Fruit fly (Drosophila melanogaster): ENCODE data around the gene Obp18a.
A peak's percentile ranks its signal among the peaks of the same experiment; 100 is the strongest.

Gene Obp18a

dm6 chrX:19152570-19153287, 17.1 kb upstream of the Obp18a start (continued):
- TF ChIP-seq CG14441 (GFP tag; IDR thresholded peaks at IDR 0.05) (no peak; the same call in 1 of the 2 replicates), esg (GFP tag; conservative IDR thresholded peaks at IDR 0.05) (peak; percentile 35; the same call in 1 of the 2 replicates), gsb (GFP tag; IDR thresholded peaks at IDR 0.05) (no peak), Ets97D (GFP tag; optimal IDR thresholded peaks at IDR 0.05) (no peak), Hr3 (GFP tag; optimal IDR thresholded peaks at IDR 0.05) (peak; percentile 48), Meics (GFP tag; optimal IDR thresholded peaks at IDR 0.05) (peak; percentile 60), CG3995 (GFP tag; optimal IDR thresholded peaks at IDR 0.05) (no peak), CG5180 (GFP tag; optimal IDR thresholded peaks at IDR 0.05) (peak; percentile 3), ab (GFP tag; optimal IDR thresholded peaks at IDR 0.05) (no peak), scrt (GFP tag; optimal IDR thresholded peaks at IDR 0.05) (no peak), ro (GFP tag; IDR thresholded peaks at IDR 0.05) (0 out of 2 replicates have a peak, but pooled peaks have one; percentile 13), MTF-1 (GFP tag; optimal IDR thresholded peaks at IDR 0.05; ENCODE audit: borderline replicate concordance) (no peak), PHDP (tag; optimal IDR thresholded peaks at IDR 0.05) (peak; percentile 57), CG13424 (tag; optimal IDR thresholded peaks at IDR 0.05) (peak; percentile 61), CG11695 (GFP tag; IDR thresholded peaks at IDR 0.05) (peak; percentile 40; the same call in 1 of the 3 replicates), pros (GFP tag; optimal IDR thresholded peaks at IDR 0.05) (no peak), CG12219 (GFP tag; optimal IDR thresholded peaks at IDR 0.05) (peak; percentile 4)

DNA sequence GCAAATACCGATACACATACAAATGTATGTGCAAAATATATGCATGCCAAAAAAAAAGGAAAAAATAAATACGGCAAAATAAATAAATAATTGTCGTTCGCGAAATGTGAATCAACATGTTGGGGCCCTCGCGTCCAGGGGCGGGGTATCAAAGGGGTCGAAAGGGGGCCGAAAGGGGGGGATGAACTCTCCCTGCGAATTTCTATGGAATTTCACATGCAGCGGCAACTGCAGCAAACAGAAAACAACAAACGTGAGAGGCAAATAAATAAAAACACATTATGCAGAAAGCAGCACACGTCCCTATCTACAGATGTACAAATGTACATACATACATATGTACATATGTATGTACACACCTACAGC, 13.8 kb upstream of the Obp18a start:
- TF ChIP-seq usp (GFP tag; optimal IDR thresholded peaks at IDR 0.05) (no peak), Drgx (GFP tag; IDR thresholded peaks at IDR 0.05) (0 out of 2 replicates have a peak, but pooled peaks have one; percentile 21), CG6791 (GFP tag; IDR thresholded peaks at IDR 0.05; ENCODE audit: partially characterized antibody) (0 out of 3 replicates have a peak, but pooled peaks have one; percentile 24)

DNA sequence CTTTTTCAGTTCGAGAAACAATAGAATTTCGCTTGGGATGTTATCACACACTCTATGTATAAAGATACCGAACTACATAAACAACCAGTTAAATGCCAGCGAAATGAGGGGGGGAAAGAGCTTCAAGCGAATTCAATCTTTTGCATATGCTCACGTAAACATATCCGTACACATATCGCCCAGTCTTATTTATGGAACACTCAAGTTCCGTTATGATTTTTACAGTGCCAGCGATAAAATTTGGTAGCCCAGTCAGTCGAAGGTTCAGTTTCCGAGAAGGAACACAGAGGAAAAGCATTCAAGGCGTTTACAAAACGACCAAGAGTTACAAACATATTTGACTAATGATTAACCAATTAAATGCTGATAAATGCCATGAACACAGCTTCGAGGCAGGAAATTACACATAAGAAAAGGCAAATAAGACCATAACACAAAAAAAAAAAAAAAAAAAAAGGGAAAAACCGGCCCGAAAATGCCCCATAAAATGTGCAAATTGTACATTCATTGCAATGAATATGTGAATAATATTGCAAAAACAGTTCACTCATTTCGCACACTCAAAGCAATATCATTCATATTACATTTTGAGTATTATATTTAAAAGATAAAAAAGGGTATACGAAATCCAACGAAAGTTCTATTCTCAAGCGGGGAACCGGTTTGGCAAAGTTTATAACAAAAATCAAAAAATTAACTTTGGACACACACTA, 13.3 kb upstream of the Obp18a start:
- TF ChIP-seq Deaf1 (tag; optimal IDR thresholded peaks at IDR 0.05) = no peak
- TF ChIP-seq CG9817 (tag; optimal IDR thresholded peaks at IDR 0.05) = no peak
- peak; percentile 40 for TF ChIP-seq Ets65A (GFP tag)
- 0 out of 2 replicates have a peak, but pooled peaks have one; percentile 5 for TF ChIP-seq slbo (GFP tag; IDR thresholded peaks at IDR 0.05)
- no peak for TF ChIP-seq CG9932 (GFP tag; IDR thresholded peaks at IDR 0.05)
- no peak for TF ChIP-seq CG13287 (GFP tag; IDR thresholded peaks at IDR 0.05; ENCODE audit: partially characterized antibody)
- peak; percentile 28 for TF ChIP-seq Med (GFP tag)
- peak; percentile 26 for TF ChIP-seq D19A (tag; optimal IDR thresholded peaks at IDR 0.05)
- peak; percentile 52 for TF ChIP-seq sens (GFP tag)
- TF ChIP-seq CG2120 (GFP tag; optimal IDR thresholded peaks at IDR 0.05) = peak; percentile 48

DNA sequence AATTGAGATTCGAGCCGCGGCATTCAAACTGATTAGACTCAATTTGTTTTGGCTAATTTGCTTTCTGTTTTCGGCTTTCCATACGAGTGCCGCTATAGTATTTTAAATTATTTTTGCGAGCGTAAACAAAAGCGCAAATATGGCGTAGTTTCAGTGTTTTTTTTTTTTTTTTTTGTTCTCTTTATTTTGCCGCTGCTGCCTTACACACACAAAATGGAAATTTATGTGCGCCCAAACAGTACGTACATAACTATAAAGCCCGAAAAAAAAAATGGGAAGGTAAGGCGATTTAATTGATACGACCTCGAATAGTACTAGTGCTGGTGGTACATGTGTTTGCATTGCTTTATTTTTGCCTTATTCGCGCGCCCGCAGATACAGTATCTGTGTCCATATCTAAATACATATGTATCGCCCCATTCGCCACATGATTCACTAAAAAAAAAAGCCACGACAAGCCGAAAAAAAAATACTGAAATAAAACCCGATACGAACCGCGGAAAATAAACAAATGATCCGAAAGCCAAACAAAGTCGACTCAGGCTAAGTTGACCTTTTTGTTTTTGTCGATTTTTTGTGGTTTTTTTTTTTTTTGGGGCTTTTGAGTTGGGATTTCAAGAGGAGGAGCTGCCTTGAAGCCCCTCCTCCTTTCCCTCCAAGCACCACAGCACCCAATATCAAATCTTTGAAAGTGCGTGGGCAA, 12.4 kb upstream of the Obp18a start:
- TF ChIP-seq sr (GFP tag; IDR thresholded peaks at IDR 0.05) (peak; percentile 53; the same call in 1 of the 3 replicates), kah (GFP tag; optimal IDR thresholded peaks at IDR 0.05) (no peak), eyg (GFP tag; optimal IDR thresholded peaks at IDR 0.05) (no peak), mirr (GFP tag; optimal IDR thresholded peaks at IDR 0.05) (peak; percentile 29), CG1602 (GFP tag; optimal IDR thresholded peaks at IDR 0.05) (no peak), lab (GFP tag; optimal IDR thresholded peaks at IDR 0.05) (no peak), CG10147 (GFP tag; optimal IDR thresholded peaks at IDR 0.05) (no peak), chinmo (GFP tag; IDR thresholded peaks at IDR 0.05; ENCODE audit: partially characterized antibody) (0 out of 4 replicates have a peak, but pooled peaks have one; percentile 38), Hsf (GFP tag; optimal IDR thresholded peaks at IDR 0.05) (no peak), D19A (tag; optimal IDR thresholded peaks at IDR 0.05) (no peak), CG13424 (tag; optimal IDR thresholded peaks at IDR 0.05) (no peak), CG11093 (GFP tag; IDR thresholded peaks at IDR 0.05) (no peak), tx (GFP tag; optimal IDR thresholded peaks at IDR 0.05) (no peak), sqz (GFP tag; optimal IDR thresholded peaks at IDR 0.05) (peak; percentile 67), exex (tag; optimal IDR thresholded peaks at IDR 0.05) (peak; percentile 43), Med (GFP tag) (peak; percentile 7)
